Fruit fly (Drosophila melanogaster) whole organism, prepupa: ENCODE measurements around the gene MstProx.

Source experiments
- Blimp-1 ChIP-seq: fragments of 200-800 bp; sonication (Bioruptor generic); optimal IDR thresholded peaks from 3 replicates; lab custom pipeline; 2017; ENCODE audit warnings: missing biosample characterization, missing genetic modification characterization, mild to moderate bottlenecking, moderate library complexity, missing genetic modification reagents
- CG3032 ChIP-seq: fragments of 200-800 bp; optimal IDR thresholded peaks from 2 replicates; lab custom pipeline; 2019; ENCODE audit warnings: missing biosample characterization, mild to moderate bottlenecking, missing genetic modification characterization, moderate library complexity
- CG31627 ChIP-seq: fragments of 200-800 bp; sonication (Bioruptor generic); optimal IDR thresholded peaks from 3 replicates; lab custom pipeline; 2016; ENCODE audit warnings: missing biosample characterization, missing genetic modification characterization
- CG8632 ChIP-seq: fragments of 200-800 bp; sonication (Bioruptor generic); optimal IDR thresholded peaks from 3 replicates; lab custom pipeline; 2016; ENCODE audit warnings: missing biosample characterization, missing genetic modification characterization
- Eip75B ChIP-seq: fragments of 200-800 bp; sonication (Bioruptor generic); optimal IDR thresholded peaks from 3 replicates; lab custom pipeline; 2016; ENCODE audit warnings: missing biosample characterization, missing genetic modification characterization
- Hr38 ChIP-seq: sonication (Bioruptor generic); optimal IDR thresholded peaks from 2 replicates; lab custom pipeline; 2016; ENCODE audit warnings: missing biosample characterization, missing genetic modification characterization
- Hr39 ChIP-seq: fragments of 200-800 bp; sonication (Bioruptor generic); optimal IDR thresholded peaks from 2 replicates; lab custom pipeline; 2016; ENCODE audit warnings: missing biosample characterization, missing genetic modification characterization
- Smox ChIP-seq: fragments of 200-800 bp; sonication (Bioruptor generic); optimal IDR thresholded peaks from 3 replicates; lab custom pipeline; 2016; ENCODE audit warnings: missing biosample characterization, missing genetic modification characterization
- fd85E ChIP-seq: fragments of 200-800 bp; sonication (Bioruptor generic); optimal IDR thresholded peaks from 3 replicates; lab custom pipeline; 2016; ENCODE audit warnings: missing biosample characterization, missing genetic modification characterization
- net ChIP-seq: fragments of 200-800 bp; sonication (Bioruptor generic); optimal IDR thresholded peaks from 3 replicates; lab custom pipeline; 2016; ENCODE audit warnings: missing biosample characterization, missing genetic modification characterization
- pdm3 ChIP-seq: fragments of 200-800 bp; sonication (Bioruptor generic); optimal IDR thresholded peaks from 3 replicates; lab custom pipeline; 2016; ENCODE audit warnings: missing biosample characterization, missing genetic modification characterization
- spab ChIP-seq: fragments of 200-800 bp; sonication (Bioruptor generic); optimal IDR thresholded peaks from 2 replicates; lab custom pipeline; 2017; ENCODE audit warnings: missing biosample characterization, mild to moderate bottlenecking, missing genetic modification characterization, missing genetic modification reagents

DNA sequence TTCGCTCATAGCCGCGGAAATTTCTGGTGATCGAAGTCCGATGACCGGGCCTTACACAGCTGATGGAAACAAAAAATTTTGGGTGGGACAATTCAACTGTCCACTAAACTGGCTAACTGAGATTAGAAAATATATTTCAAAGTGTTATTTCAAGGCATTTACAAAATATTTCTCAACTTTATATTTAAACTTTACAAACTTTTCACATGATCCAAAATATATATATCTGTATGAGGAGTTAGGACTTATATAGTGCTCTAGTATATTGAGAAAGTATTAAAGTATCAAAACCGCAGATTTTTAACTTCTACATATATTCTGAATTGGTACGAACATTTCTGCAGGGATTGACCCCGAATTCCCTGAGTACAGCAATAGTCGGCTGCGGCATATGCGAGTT lies 7.1 kb downstream of the MstProx start, which contains the start of gene CG17944:
- TF ChIP-seq fd85E (no peak), CG31627 (GFP tag; lab: Kevin White, UChicago) (no peak), spab (GFP tag; lab: Kevin White, UChicago) (no peak), Hr39 (GFP tag; lab: Kevin White, UChicago) (no peak), Smox (no peak), pdm3 (GFP tag; lab: Kevin White, UChicago) (no peak), CG3032 (tag; lab: Kevin White, UChicago) (no peak), Eip75B (no peak), Blimp-1 (GFP tag; lab: Kevin White, UChicago) (no peak), Hr38 (GFP tag; lab: Kevin White, UChicago) (no peak), net (GFP tag; lab: Kevin White, UChicago) (no peak), CG8632 (GFP tag; lab: Kevin White, UChicago) (no peak)
